Fruit fly (Drosophila melanogaster) whole organism, larva: Measurements from ENCODE around the gene Stam.

Experiments
- noc ChIP-seq: fragments of 200-800 bp; sonication (Bioruptor generic); optimal IDR thresholded peaks from 3 replicates; lab custom pipeline; 2019; ENCODE audit warnings: missing biosample characterization, mild to moderate bottlenecking, missing genetic modification characterization, moderate library complexity

Gene Stam

DNA sequence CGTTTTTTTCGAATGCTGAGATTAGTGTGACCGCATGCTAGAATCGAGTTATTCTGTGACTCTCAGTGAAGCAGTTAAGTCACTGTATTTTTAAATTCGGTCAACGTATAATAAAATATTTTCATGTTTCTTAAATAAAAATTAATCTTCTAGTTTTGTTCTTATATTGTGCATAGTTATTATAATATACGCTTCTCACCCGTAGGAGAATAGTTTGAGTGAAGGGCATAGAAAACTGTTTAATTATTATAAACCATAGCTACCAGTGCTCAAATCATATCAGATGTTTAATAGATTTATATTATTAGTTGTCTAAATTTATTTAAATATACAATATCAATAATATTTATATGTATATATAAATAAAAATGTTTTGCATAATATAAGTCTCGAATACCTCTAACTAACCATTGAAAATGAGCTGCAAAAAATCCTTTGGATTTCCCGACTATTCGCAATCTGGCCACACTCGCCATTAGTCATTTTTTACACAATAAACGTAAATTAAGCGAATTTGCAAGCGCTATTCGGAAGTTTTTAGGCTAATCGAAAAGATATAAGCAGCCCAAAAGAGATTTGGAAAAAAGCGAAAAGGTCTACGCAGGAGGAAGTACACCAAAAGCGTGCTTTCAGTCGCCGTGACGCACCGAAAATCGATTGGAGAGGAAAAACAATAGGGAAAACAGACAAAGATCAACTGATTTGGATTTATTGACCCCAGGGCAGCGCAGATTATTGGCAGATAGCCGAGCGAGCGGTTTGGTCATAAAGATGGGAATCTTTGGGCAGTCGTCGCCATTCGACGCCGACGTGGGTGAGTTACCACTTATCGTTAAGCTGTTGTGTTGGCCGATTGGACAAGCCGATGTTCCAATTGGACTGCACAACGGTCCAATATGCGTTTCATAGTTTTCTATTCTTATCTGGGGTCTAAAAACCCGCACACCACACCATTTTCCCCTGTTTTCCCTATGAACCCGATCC lies at the start of gene Stam, which contains the start of gene aurB:
TSS of gene Stam (plus strand) at position 473 of the 984 bp plus-strand sequence.
TSS of gene aurB (minus strand) at position 31 of the 984 bp plus-strand sequence.
- TF ChIP-seq noc (tag; lab: Kevin White, UChicago) = no peak

DNA sequence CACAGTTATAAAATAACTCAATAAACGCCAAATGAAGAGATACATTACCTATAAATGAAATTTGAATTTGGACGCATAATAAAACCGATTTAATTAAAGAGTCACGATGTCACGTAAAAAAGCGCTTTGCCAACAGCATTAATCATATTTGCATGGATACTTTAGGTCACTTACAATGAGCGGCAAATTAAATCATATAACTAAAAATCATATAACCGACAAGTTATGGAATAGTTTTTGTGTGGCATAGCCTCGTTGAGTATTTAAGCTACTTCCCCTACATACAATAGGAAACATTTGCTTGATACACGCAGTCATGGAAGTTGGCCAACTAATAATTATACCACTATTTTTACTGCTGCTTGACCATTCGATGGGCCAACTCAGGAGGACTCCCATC lies 39.5 kb upstream of the Stam start, which contains the start of gene CG6508:
TSS of gene CG6508 (plus strand) at position 301 of the 400 bp plus-strand sequence.
- TF ChIP-seq noc (tag; lab: Kevin White, UChicago) = no peak

DNA sequence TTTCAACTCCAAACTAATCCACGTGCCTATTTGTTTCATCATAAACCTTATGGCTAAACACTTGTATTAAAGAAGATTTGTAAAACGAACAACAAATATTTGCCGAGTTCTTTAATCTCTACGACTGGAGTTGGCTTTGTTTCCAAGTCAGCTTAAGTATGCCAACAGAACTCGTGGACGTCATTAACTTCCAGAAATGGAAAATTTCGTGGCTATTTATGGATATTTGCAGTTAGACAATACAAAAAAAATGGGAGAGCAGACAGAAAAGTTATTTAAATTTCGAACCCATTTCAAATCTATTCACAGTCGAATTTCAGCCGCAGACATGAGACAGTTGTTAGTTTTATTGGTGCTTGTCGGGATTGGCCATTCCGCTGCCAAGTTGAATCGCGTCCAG lies 37.9 kb upstream of the Stam start, which contains the start of gene CG17134:
TSS of gene CG17134 (plus strand) at position 301 of the 400 bp plus-strand sequence.
- TF ChIP-seq noc (tag; lab: Kevin White, UChicago) = no peak

DNA sequence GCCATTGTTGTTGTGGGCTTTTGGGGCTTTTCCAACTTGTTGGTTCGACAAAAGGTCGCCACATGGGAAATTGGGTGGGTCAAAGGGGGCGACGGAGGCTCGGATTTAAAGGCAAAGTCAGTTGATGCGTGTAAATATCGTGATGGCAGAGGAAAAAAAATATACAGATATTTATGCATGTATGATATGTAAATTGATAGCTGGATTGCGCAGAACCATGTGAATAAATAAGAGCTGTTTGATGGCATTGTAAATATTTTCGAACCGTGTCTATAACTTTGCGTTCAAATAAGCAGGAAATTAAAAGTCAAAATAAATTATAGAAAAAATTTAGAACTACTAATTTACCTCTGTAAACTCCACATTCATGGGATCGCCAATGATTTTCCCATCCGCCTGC lies 35.7 kb upstream of the Stam start:
- TF ChIP-seq noc (tag; lab: Kevin White, UChicago) = no peak

DNA sequence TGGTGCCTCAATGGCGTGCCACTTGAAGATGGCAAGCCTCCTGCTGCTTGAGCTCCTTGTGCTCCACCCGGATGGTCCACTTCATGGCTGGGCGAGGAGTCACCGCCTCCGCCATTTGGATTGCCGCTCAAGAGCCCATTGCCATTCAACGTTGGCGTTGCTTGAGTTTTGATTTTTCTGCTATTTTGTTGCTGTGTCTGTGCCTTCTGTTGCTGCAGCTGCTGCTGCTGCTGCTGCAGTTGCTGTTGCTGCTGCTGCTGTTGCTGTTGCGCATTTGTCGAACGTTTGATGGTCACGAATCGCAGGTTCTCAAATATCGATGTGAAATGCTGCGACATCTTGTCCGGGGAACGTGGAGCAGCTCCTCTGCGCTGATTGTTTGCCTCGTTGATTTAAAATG lies 26.7 kb upstream of the Stam start:
- no peak for TF ChIP-seq noc (tag; lab: Kevin White, UChicago)

DNA sequence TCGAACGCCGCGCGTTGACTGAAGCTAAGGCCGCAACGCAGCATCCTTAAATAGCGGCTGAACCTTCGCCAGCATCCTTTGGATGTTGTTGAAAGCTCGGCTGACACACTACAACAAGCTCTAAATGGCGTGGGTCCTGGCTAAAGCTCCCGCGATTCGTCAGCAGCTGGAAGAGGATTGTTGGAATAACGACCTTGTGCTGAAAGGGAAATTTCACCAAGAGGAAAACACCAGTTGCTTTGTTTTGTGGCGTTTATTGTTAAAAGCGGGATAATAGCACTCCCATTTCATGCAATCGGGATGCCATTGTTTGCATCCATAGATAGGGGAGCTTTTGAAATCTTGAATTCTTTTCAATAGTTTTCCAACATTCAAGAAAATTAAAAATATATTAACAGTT lies 20.8 kb upstream of the Stam start, which contains the start of gene Nos:
TSS of gene Nos (minus strand) at position 21 of the 400 bp plus-strand sequence.
- no peak for TF ChIP-seq noc (tag; lab: Kevin White, UChicago)

DNA sequence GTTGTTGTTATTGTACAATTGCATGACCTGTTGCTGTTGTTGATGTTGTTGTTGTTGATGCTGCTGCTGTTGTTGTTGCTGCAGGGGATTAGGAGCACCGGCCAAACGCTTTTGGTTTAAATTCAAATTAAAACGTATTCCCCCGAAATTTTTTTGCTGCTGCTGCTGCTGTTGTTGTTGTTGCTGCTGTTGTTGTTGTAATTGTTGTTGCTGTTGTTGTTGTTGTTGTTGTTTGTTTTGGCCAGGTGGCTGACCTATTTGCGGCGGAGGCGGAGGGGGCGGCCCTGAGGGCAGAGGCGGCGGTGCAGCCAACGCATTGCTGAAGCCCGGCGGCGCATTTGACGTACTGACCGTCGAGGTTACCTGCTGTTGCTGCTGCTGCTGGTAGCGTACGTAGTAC lies 16.7 kb upstream of the Stam start:
- TF ChIP-seq noc (tag; lab: Kevin White, UChicago) = no peak

DNA sequence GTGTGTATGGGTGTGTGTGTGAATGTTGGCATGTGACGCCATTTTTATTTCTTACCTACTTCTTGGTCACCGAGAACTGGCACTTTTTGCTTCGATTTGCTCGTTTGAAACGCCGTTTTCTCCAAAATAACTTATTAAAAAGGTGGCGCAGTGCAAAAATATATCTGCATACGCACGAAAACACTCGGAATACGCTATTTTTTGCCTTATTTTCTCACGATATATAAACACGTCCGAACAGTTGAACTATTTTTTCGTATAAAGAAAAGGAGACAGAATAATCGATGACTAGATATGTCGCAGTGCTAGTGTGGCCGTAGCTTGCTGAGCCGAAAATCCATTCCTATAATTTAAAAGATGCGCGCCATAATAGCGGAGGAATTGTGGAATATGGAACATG lies 16.0 kb upstream of the Stam start, which contains the start of gene CG6700:
TSS of gene CG6700 (minus strand) at position 272 of the 400 bp plus-strand sequence.
- no peak for TF ChIP-seq noc (tag; lab: Kevin White, UChicago)

DNA sequence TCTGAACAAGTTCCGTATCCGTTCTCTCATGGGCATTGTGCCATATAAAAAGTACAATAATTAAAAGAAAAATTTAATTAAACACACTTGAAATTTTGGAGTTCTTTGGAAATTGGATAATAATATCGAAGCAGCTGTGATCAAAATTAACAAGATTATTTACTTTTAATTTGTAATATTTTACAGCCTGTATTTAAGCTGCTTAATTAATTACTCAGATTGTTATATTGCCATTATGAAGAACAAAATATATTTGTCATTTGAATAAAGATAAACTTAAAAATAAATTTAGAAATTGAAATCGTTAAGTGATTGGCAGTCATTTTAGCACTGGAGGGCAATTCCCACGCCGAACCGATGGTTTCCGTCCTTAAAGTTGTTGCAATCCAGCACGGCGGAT lies 12.8 kb upstream of the Stam start, which contains the start of the genes CG17139 and CG17140:
TSS of gene CG17139 (minus strand) at position 101 of the 400 bp plus-strand sequence.
TSS of gene CG17140 (minus strand) at position 101 of the 400 bp plus-strand sequence.
- no peak for TF ChIP-seq noc (tag; lab: Kevin White, UChicago)

DNA sequence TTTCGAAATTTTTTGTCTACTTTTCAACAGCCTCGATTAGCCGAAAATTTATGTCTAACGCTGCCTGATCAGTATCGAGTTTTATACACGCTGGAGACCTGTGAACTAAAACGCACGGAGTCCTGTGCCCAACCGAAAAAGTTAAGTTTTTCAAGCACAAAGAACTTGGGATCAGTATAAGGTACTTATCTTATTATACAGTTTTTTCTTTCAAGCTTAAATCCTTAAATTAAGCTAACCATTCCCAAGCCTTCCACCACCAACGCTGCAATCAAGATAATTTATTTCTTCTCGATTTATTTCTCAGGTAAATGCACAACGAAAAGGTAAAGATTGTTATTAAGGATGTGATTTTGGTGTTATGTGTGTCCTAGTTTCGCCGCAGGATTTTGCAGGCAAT lies 11.4 kb upstream of the Stam start, which contains the start of gene Porin2:
TSS of gene Porin2 (minus strand) at position 101 of the 400 bp plus-strand sequence.
- no peak for TF ChIP-seq noc (tag; lab: Kevin White, UChicago)

DNA sequence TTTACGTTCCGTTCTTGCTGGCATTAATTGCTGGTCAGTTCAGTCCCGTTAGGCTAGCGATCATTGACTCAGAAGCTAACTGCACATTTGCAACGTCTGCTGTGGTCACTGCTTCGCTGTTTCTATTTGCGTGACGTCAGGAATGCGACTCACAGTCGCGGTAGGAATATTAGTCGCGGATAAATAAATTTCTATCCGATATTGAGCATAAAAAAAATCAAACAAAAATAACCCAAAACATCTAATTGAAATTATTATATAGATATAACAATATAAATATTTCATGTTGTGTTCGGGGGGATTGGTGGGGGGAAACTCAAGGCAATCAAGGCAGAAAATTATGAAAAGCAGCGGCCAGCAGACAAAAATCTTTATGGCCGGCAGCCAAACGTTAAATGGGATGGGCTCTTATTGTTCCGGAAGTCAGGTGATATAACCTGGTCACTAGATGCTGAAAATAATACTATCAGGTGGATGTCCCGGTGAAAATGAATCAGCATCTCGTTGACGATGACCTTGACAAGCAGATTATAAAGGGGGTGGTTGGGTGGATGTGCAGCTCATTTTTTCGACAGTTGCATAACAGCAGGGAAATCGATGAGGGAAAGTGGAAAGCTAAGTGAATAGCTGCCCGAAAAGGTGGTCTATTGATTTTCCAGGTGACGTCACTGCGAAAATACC lies 8.7 kb upstream of the Stam start, which contains the start of gene SmydA-3:
TSS of gene SmydA-3 (plus strand) at position 631 of the 681 bp plus-strand sequence.
- TF ChIP-seq noc (tag; lab: Kevin White, UChicago) = no peak

DNA sequence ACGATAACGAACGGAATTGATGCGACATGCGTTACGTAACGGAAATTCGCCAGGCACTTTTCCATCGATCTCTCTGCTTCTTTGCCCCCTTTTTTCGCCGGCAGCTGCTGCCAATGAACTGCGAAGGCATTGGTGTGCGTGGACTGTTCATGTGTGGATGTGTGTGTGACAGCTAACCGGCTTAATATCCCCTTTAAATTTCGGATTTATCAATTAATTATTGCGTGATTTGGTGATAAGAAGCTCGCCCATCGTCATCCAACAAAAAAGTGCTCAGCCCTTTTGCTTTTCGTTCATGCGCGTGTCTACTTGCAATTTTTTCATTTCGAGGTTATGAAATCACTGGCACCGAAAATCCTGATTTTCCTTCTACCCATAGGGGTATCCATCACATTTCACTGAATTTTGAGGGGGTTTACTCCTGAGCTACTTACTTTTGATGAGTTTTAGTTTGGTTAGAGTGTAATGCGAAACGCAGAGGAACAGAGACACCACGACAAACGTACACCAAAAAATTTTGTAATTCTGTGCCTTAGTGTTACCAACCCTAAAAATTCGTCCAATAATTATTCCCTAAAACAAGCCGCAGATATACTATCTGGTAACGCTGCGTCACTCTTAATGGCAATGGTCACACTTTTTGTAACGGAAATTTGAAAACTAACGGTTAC lies 7.9 kb upstream of the Stam start, which contains the start of gene porin:
TSS of gene porin (minus strand) at position 529 of the 671 bp plus-strand sequence.
- peak; percentile 25 for TF ChIP-seq noc (tag; lab: Kevin White, UChicago)

DNA sequence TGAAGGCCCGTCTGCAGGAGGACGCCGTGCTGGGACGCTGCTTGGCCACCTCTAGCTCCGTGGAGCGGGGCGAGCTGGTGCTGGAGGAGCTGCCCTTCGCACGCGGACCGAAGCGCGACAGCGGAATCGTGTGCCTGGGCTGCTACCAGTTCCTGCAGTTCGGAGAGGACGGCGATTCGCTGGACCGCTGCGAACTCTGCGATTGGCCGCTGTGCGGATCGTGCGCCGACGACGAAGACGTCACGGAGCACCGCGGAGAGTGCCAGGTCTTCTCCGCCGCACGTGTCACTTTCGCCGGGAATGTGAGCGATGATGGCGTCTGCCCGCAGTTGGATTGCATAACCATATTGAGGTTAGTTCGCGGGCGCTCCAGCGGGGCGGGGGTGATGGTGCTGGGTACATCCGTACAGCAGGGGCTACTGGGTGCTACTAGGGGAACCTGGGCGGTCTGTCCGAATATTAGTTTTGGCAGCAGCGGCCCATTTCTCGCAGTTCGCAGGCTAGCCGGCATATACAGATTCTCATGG lies 6.9 kb upstream of the Stam start:
- TF ChIP-seq noc (tag; lab: Kevin White, UChicago) = no peak

DNA sequence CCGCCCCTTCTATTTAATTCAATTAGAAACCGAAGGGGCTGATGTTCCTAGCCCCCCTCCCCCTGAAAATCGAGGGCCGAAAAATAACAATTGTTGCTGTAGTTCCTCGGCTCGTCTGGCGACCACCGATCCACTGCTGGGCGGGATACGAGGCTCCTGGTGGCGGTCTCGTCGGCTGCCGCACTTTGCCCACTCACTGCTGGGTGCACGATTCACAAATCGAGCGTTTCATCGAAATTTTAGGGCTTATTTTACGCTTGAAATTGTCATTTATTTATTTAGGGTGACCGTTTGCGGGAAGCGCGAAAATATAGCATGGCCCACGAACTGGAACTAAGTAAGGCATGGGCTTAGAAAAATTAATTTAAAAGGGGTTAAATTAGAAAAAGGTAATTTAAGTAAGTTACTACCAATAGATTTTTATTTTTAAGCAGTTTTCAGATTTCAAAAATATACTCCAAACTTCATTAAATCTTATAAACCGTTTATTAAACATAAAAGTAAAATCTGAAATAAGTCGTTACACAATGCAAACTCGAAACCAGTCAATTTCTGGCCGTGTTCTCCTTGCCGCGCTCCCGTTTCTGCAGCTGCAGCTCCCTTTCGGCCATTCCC lies 1.9 kb upstream of the Stam start, which contains the start of gene Dnz1:
TSS of gene Dnz1 (minus strand) at position 317 of the 615 bp plus-strand sequence.
- peak; percentile 4 for TF ChIP-seq noc (tag; lab: Kevin White, UChicago)
